Worm (Caenorhabditis elegans): Measurements from ENCODE around the gene eri-1.
A peak's percentile ranks its signal among the peaks of the same experiment; 100 is the strongest.

eri-1 gene

DNA sequence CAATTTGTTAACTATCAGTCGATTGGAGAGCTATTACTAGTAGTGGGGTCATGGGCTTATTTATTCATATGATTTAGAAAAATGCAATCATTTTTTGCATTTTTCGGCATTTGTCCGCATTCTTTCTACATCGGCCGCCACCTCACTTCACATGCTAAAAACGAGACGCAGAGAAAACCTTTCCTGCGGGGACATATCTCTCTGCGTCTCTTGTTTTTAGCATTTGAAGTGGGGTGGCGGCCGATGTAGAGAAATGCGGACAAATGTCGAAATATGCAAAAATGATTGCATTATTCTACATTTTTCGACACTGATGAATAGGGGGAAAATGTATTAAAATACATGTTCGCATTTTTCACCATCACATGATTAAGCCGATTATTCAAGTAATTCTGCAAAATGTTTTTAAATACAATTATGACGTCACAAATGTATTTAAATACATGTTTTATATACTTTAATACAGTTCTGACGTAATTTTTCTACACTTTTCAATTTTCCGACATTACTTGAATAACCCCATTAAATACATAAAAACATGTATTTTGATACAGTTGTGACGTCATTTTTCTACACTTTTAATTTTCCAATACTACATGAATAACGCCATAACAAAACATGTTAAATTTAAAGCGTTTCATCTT is 47.5 kb downstream of the eri-1 start:
- peak; percentile 51 for TF ChIP-seq lin-38 (GFP tag; IDR thresholded peaks at IDR 0.05)
- TF ChIP-seq dve-1 (tag; optimal IDR thresholded peaks at IDR 0.05; ENCODE audit: insufficient read depth): peak; percentile 29
- TF ChIP-seq aha-1 (tag): peak; percentile 30
- no peak for TF ChIP-seq Y48G9A.11 (GFP tag; IDR thresholded peaks at IDR 0.05)
- TF ChIP-seq mes-2 (tag; optimal IDR thresholded peaks at IDR 0.05; ENCODE audit: poor library complexity, severe bottlenecking): peak; percentile 47
- no peak for TF ChIP-seq ceh-44 (GFP tag; IDR thresholded peaks at IDR 0.05)
- TF ChIP-seq hlh-30 (tag; optimal IDR thresholded peaks at IDR 0.05; ENCODE audit: insufficient read depth): peak; percentile 52
- peak; percentile 10 for TF ChIP-seq hlh-11 (tag; optimal IDR thresholded peaks at IDR 0.05)
- TF ChIP-seq nhr-11 (tag; optimal IDR thresholded peaks at IDR 0.05): no peak
- TF ChIP-seq pha-4 (GFP tag; IDR thresholded peaks at IDR 0.05): no peak
- no peak for TF ChIP-seq pha-4 (tag; optimal IDR thresholded peaks at IDR 0.05)
- no peak for TF ChIP-seq ceh-32 (tag; optimal IDR thresholded peaks at IDR 0.05; ENCODE audit: poor library complexity)
- no peak for TF ChIP-seq ceh-62 (tag; optimal IDR thresholded peaks at IDR 0.05)

DNA sequence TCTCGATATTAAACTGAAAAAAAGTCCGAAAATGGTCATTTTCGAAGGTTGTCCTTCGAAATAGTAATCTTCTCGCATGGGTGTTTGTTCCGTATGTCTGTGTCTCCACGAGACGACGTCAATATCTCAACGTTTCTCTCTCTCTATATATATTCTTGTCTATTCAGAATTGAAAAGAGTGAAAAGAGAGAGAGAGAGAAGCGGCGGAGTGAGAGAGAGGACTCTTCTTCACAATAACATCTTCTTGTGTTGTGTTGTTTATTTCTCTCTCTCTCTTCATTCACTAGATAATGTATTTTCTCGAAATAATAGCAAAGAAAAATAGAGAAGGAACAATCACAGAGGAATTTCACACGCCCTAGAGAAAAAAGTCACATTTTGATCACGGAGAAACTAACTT is 53.4 kb downstream of the eri-1 start:
- TF ChIP-seq lsy-2 (tag; optimal IDR thresholded peaks at IDR 0.05): peak in 1 of 2 experiments; percentile 70
- TF ChIP-seq hlh-11 (tag; optimal IDR thresholded peaks at IDR 0.05): peak; percentile 23
- peak; percentile 13 for TF ChIP-seq nhr-28 (tag; optimal IDR thresholded peaks at IDR 0.05)
- TF ChIP-seq daf-16 (GFP tag; optimal IDR thresholded peaks at IDR 0.05): peak in 1 of 2 experiments; percentile 61
- no peak for TF ChIP-seq daf-16 (tag; optimal IDR thresholded peaks at IDR 0.05)
- TF ChIP-seq ZK337.2 (GFP tag; IDR thresholded peaks at IDR 0.05): no peak
- peak in 1 of 2 experiments; percentile 91 for TF ChIP-seq unc-62 (GFP tag; optimal IDR thresholded peaks at IDR 0.05 in 1 of 2)
- no peak for TF ChIP-seq unc-62 (tag; optimal IDR thresholded peaks at IDR 0.05)
- TF ChIP-seq mdl-1 (tag; optimal IDR thresholded peaks at IDR 0.05): peak in 1 of 2 experiments; percentile 49
- peak; percentile 37 for TF ChIP-seq mep-1 (tag; optimal IDR thresholded peaks at IDR 0.05)
- no peak for TF ChIP-seq pha-4 (GFP tag; IDR thresholded peaks at IDR 0.05)
- no peak for TF ChIP-seq pha-4 (tag; optimal IDR thresholded peaks at IDR 0.05)
- peak; percentile 90 for TF ChIP-seq aha-1 (tag)
- TF ChIP-seq dmd-9 (GFP tag; IDR thresholded peaks at IDR 0.05): no peak
- peak; percentile 53 for TF ChIP-seq rbr-2 (tag; optimal IDR thresholded peaks at IDR 0.05)
- TF ChIP-seq hlh-30 (tag; optimal IDR thresholded peaks at IDR 0.05; ENCODE audit: insufficient read depth): peak; percentile 32
- no peak for TF ChIP-seq nhr-237 (tag; optimal IDR thresholded peaks at IDR 0.05)

Data from whole organism, L4 larva.